Fruit fly (Drosophila melanogaster) whole organism, embryonic: ENCODE results near the gene CG32645.

ENCODE experiments used
- CG10321 ChIP-seq: fragments of 200-800 bp; sonication (Bioruptor generic); IDR thresholded peaks from 2 replicates; pipeline ENCODE4 v1.3.6; 2022; ENCODE audit warnings: missing biosample characterization, missing genetic modification characterization
- CG11696 ChIP-seq: fragments of 200-800 bp; sonication (Bioruptor generic); IDR thresholded peaks from 2 replicates; pipeline ENCODE4 v1.3.6; 2022; ENCODE audit warnings: missing biosample characterization, missing genetic modification characterization
- CG12155 ChIP-seq: fragments of 200-800 bp; sonication (Bioruptor generic); optimal IDR thresholded peaks from 3 replicates; lab custom pipeline; 2016; ENCODE audit warnings: missing biosample characterization, missing genetic modification characterization
- CG12769 ChIP-seq: fragments of 200-800 bp; sonication (Bioruptor generic); optimal IDR thresholded peaks from 2 replicates; lab custom pipeline; 2019; ENCODE audit warnings: missing biosample characterization, mild to moderate bottlenecking, missing genetic modification characterization, moderate library complexity
- CG14441 ChIP-seq: fragments of 200-800 bp; sonication (Bioruptor generic); IDR thresholded peaks from 2 replicates; pipeline ENCODE4 v1.3.6; 2022; ENCODE audit warnings: missing biosample characterization, missing genetic modification characterization
- CG1602 ChIP-seq: fragments of 200-800 bp; sonication (Bioruptor generic); optimal IDR thresholded peaks from 3 replicates; lab custom pipeline; 2016; ENCODE audit warnings: missing biosample characterization, missing genetic modification characterization
- CG18011 ChIP-seq: fragments of 200-800 bp; sonication (Bioruptor generic); optimal IDR thresholded peaks from 2 replicates; lab custom pipeline; 2017; ENCODE audit warnings: missing biosample characterization, missing genetic modification characterization, mild to moderate bottlenecking, moderate library complexity, missing genotype
- CG2116 ChIP-seq: fragments of 200-800 bp; sonication (Bioruptor generic); optimal IDR thresholded peaks from 3 replicates; lab custom pipeline; 2018; ENCODE audit warnings: missing biosample characterization, mild to moderate bottlenecking, missing genetic modification characterization
- CG31365 ChIP-seq: fragments of 200-800 bp; sonication (Bioruptor generic); optimal IDR thresholded peaks from 2 replicates; lab custom pipeline; 2018; ENCODE audit warnings: missing biosample characterization, mild to moderate bottlenecking, missing genetic modification characterization
- CG31441 ChIP-seq: fragments of 200-800 bp; sonication (Bioruptor generic); IDR thresholded peaks from 2 replicates; pipeline ENCODE4 v1.3.6; 2022; ENCODE audit warnings: missing biosample characterization, missing genetic modification characterization
- CG42726 ChIP-seq: fragments of 200-800 bp; sonication (Bioruptor generic); IDR thresholded peaks from 2 replicates; pipeline ENCODE4 v1.3.6; 2022; ENCODE audit warnings: missing biosample characterization, missing genetic modification characterization; ENCODE audit not compliant: partially characterized antibody
- CG4730 ChIP-seq: fragments of 200-800 bp; sonication (Bioruptor generic); IDR thresholded peaks from 2 replicates; pipeline ENCODE4 v1.3.6; 2022; ENCODE audit warnings: missing biosample characterization, missing genetic modification characterization
- CG6765 ChIP-seq: fragments of 200-800 bp; sonication (Bioruptor generic); optimal IDR thresholded peaks from 3 replicates; lab custom pipeline; 2017; ENCODE audit warnings: missing biosample characterization, mild to moderate bottlenecking, missing genetic modification characterization
- CG6791 ChIP-seq: fragments of 200-800 bp; sonication (Bioruptor generic); IDR thresholded peaks from 3 replicates; pipeline ENCODE4 v1.3.6; 2022; ENCODE audit warnings: missing biosample characterization, missing genetic modification characterization; ENCODE audit not compliant: partially characterized antibody
- CG7786 ChIP-seq: fragments of 200-800 bp; sonication (Bioruptor generic); optimal IDR thresholded peaks from 2 replicates; lab custom pipeline; 2016; ENCODE audit warnings: missing biosample characterization, missing genetic modification characterization
- CG8478 ChIP-seq: fragments of >200 bp; optimal IDR thresholded peaks from 2 replicates; lab custom pipeline; 2018
- Doc3 ChIP-seq: fragments of 200-800 bp; sonication (Bioruptor generic); IDR thresholded peaks from 3 replicates; pipeline ENCODE4 v1.3.6; 2022; ENCODE audit warnings: missing biosample characterization, missing genetic modification characterization; ENCODE audit not compliant: partially characterized antibody
- Fer1 ChIP-seq: fragments of 200-800 bp; sonication (Bioruptor generic); optimal IDR thresholded peaks from 2 replicates; lab custom pipeline; 2017; ENCODE audit warnings: missing biosample characterization, mild to moderate bottlenecking, missing genetic modification characterization
- Fer2 ChIP-seq: fragments of 200-800 bp; sonication (Bioruptor generic); optimal IDR thresholded peaks from 2 replicates; lab custom pipeline; 2018; ENCODE audit warnings: missing biosample characterization, mild to moderate bottlenecking, missing genetic modification characterization, moderate library complexity
- HmgD ChIP-seq: fragments of 200-800 bp; sonication (Bioruptor generic); optimal IDR thresholded peaks from 3 replicates; lab custom pipeline; 2016; ENCODE audit warnings: missing biosample characterization, missing genetic modification characterization
- MESR4 ChIP-seq: fragments of 200-800 bp; sonication (Bioruptor generic); optimal IDR thresholded peaks from 2 replicates; lab custom pipeline; 2018; ENCODE audit warnings: missing biosample characterization, mild to moderate bottlenecking, missing genetic modification characterization, moderate library complexity
- Max ChIP-seq: fragments of 200-800 bp; sonication (Bioruptor generic); optimal IDR thresholded peaks from 2 replicates; lab custom pipeline; 2016; ENCODE audit warnings: missing biosample characterization, mild to moderate bottlenecking, missing genetic modification characterization
- Nf-YB ChIP-seq: fragments of 200-800 bp; sonication (Bioruptor generic); optimal IDR thresholded peaks from 3 replicates; lab custom pipeline; 2019; ENCODE audit warnings: missing biosample characterization, mild to moderate bottlenecking, missing genetic modification characterization, moderate library complexity
- Opbp ChIP-seq: fragments of 200-800 bp; sonication (Bioruptor generic); IDR thresholded peaks from 3 replicates; pipeline ENCODE4 v1.3.6; 2022; ENCODE audit warnings: missing biosample characterization, missing genetic modification characterization; ENCODE audit not compliant: partially characterized antibody
- Ssrp ChIP-seq: fragments of 200-800 bp; sonication (Bioruptor generic); optimal IDR thresholded peaks from 2 replicates; lab custom pipeline; 2018; ENCODE audit warnings: missing biosample characterization, mild to moderate bottlenecking, missing genetic modification characterization, moderate library complexity
- bbx ChIP-seq: fragments of 200-800 bp; sonication (Bioruptor generic); IDR thresholded peaks from 2 replicates; pipeline ENCODE4 v1.3.6; 2022; ENCODE audit warnings: missing biosample characterization, missing genetic modification characterization; ENCODE audit not compliant: partially characterized antibody
- bcd ChIP-seq: fragments of 200-800 bp; sonication (Bioruptor generic); optimal IDR thresholded peaks from 2 replicates; lab custom pipeline; 2017; ENCODE audit warnings: missing biosample characterization, mild to moderate bottlenecking, missing genetic modification characterization
- bowl ChIP-seq: fragments of 200-800 bp; sonication (Bioruptor generic); IDR thresholded peaks from 2 replicates; pipeline ENCODE4 v1.3.6; 2022; ENCODE audit warnings: missing biosample characterization, missing genetic modification characterization
- chinmo ChIP-seq: fragments of 200-800 bp; sonication (Bioruptor generic); IDR thresholded peaks from 4 replicates; pipeline ENCODE4 v1.3.6; 2022; ENCODE audit warnings: missing biosample characterization, missing genetic modification characterization; ENCODE audit not compliant: partially characterized antibody
- crol ChIP-seq: fragments of 200-800 bp; sonication (Bioruptor generic); IDR thresholded peaks from 2 replicates; pipeline ENCODE4 v1.3.6; 2022; ENCODE audit warnings: missing biosample characterization, missing genetic modification characterization
- danr ChIP-seq: fragments of 200-800 bp; sonication (Bioruptor generic); IDR thresholded peaks from 2 replicates; pipeline ENCODE4 v1.3.6; 2022; ENCODE audit warnings: missing biosample characterization, missing genetic modification characterization
- dmrt11E ChIP-seq: fragments of 200-800 bp; sonication (Bioruptor generic); optimal IDR thresholded peaks from 3 replicates; lab custom pipeline; 2018; ENCODE audit warnings: missing biosample characterization, mild to moderate bottlenecking, missing genetic modification characterization, moderate library complexity
- hbn ChIP-seq: fragments of 200-800 bp; sonication (Bioruptor generic); IDR thresholded peaks from 2 replicates; pipeline ENCODE4 v1.3.6; 2022; ENCODE audit warnings: missing biosample characterization, missing genetic modification characterization; ENCODE audit not compliant: partially characterized antibody
- her ChIP-seq: fragments of 200-800 bp; sonication (Bioruptor generic); optimal IDR thresholded peaks from 2 replicates; lab custom pipeline; 2016; ENCODE audit warnings: missing biosample characterization, missing genetic modification characterization
- hth ChIP-seq: fragments of >200 bp; optimal IDR thresholded peaks from 2 replicates; lab custom pipeline; 2017; ENCODE audit warnings: inconsistent platforms
- jumu ChIP-seq: fragments of 200-800 bp; sonication (Bioruptor generic); optimal IDR thresholded peaks from 3 replicates; lab custom pipeline; 2016; ENCODE audit warnings: missing biosample characterization, missing genetic modification characterization
- kni ChIP-seq: fragments of 200-800 bp; sonication (Bioruptor generic); optimal IDR thresholded peaks from 3 replicates; lab custom pipeline; 2017; ENCODE audit warnings: mild to moderate bottlenecking, missing biosample characterization, missing genetic modification reagents, missing genetic modification characterization
- lola ChIP-seq, 3 experiments: fragments of >200 bp in 2 of 3; fragments of 200-800 bp in 1 of 3; sonication (Bioruptor generic) in 1 of 3; optimal IDR thresholded peaks; 2 replicates each; lab custom pipeline; 2017 to 2019; ENCODE audit warnings: missing biosample characterization in 3 of 3, missing genetic modification characterization in 3 of 3, mild to moderate bottlenecking in 1 of 3, moderate library complexity in 1 of 3
- mirr ChIP-seq: fragments of 200-800 bp; sonication (Bioruptor generic); optimal IDR thresholded peaks from 3 replicates; lab custom pipeline; 2018; ENCODE audit warnings: missing biosample characterization, mild to moderate bottlenecking, missing genetic modification characterization
- mld ChIP-seq: fragments of 200-800 bp; sonication (Bioruptor generic); IDR thresholded peaks from 3 replicates; pipeline ENCODE4 v1.3.6; 2022; ENCODE audit warnings: missing biosample characterization, missing genetic modification characterization; ENCODE audit not compliant: partially characterized antibody
- pan ChIP-seq, 4 experiments: fragments of >200 bp in 3 of 4; fragments of 200-800 bp in 1 of 4; sonication (Bioruptor generic) in 1 of 4; optimal IDR thresholded peaks in 3 of 4; IDR thresholded peaks in 1 of 4; 2 replicates each; pipeline versions ENCODE4 v1.3.6 to Lab custom; 2017 to 2022; ENCODE audit warnings: missing biosample characterization in 2 of 4, missing genetic modification characterization in 2 of 4, mixed read lengths in 1 of 4
- peb ChIP-seq: fragments of 200-800 bp; sonication (Bioruptor generic); IDR thresholded peaks from 2 replicates; pipeline ENCODE4 v1.3.6; 2022; ENCODE audit warnings: missing biosample characterization, missing genetic modification characterization
- prd ChIP-seq, 3 experiments: fragments of >200 bp in 2 of 3; fragments of 200-800 bp in 1 of 3; sonication (Bioruptor generic) in 1 of 3; optimal IDR thresholded peaks in 2 of 3; IDR thresholded peaks in 1 of 3; 2 replicates in 2 of 3; 3 replicates in 1 of 3; pipeline versions ENCODE4 v1.3.6 to Lab custom; 2017 to 2022; ENCODE audit warnings: missing biosample characterization in 1 of 3, missing genetic modification characterization in 1 of 3
- shn ChIP-seq: fragments of 200-800 bp; sonication (Bioruptor generic); optimal IDR thresholded peaks from 3 replicates; lab custom pipeline; 2016; ENCODE audit warnings: missing biosample characterization, missing genetic modification characterization
- sna ChIP-seq: fragments of 200-800 bp; sonication (Bioruptor generic); IDR thresholded peaks from 2 replicates; pipeline ENCODE4 v1.3.6; 2022; ENCODE audit warnings: missing biosample characterization, missing genetic modification characterization; ENCODE audit not compliant: partially characterized antibody
- ttk ChIP-seq: fragments of 200-800 bp; sonication (Bioruptor generic); IDR thresholded peaks from 2 replicates; pipeline ENCODE4 v2.1.2; 2022; ENCODE audit warnings: missing biosample characterization, missing genetic modification characterization
- unc-4 ChIP-seq: fragments of 200-800 bp; sonication (Bioruptor generic); IDR thresholded peaks from 2 replicates; pipeline ENCODE4 v1.3.6; 2022; ENCODE audit warnings: missing biosample characterization, missing genetic modification characterization; ENCODE audit not compliant: partially characterized antibody
- zen ChIP-seq: fragments of 200-800 bp; sonication (Bioruptor generic); optimal IDR thresholded peaks from 3 replicates; lab custom pipeline; 2018; ENCODE audit warnings: missing biosample characterization, mild to moderate bottlenecking, missing genetic modification characterization, moderate library complexity

The CG32645 gene

DNA sequence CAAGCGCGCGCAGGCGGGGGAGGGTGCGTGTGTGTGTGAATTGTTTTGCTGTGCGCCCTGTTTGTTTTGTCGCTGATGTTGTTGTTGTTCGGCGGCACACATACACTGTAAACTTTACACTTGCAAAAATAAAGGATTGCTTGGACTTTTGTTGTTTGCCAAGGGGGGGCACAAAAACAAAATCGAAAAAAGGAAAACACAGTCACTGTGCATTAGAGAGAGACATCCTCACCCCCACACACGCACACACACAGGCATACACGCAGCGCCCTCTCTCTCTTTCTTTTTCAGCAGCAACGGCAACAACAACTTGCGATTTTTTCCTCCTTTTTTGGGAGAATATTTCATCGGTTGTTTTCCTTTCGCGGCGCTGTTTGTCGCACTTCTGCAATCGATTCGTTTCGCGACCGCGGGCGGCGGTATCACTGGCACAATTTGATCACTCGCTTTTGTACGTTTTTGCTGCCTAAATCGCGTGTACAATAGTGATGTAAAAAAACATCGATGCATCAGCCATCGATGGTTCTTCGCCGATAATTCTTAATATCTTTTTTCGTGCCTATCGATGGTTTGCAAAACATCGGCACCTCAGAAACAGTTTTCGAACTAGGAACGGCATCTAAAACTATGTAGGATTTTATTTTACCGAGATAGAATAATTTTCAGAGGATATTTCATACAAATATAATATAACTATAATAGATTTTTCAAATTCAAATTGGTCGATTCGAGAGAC lies 48.9 kb upstream of the CG32645 start, which contains the start of gene hep (continued):
- TF ChIP-seq hth (lab: Kevin White, UChicago) (no peak), Fer1 (GFP tag; lab: Kevin White, UChicago) (no peak), mld (GFP tag; lab: Robert Waterston, UW) (peak; percentile 79; the same call in 2 of the 3 replicates), CG31365 (tag; lab: Kevin White, UChicago) (no peak), pan (optimal IDR thresholded peaks at IDR 0.05; lab: Kevin White, UChicago) (no peak), pan (GFP tag; optimal IDR thresholded peaks at IDR 0.05 in 1 of 2, IDR thresholded peaks at IDR 0.05 in 1 of 2) (no peak), peb (GFP tag; lab: Robert Waterston, UW) (no peak), CG6791 (peak; percentile 92), CG18011 (GFP tag; lab: Kevin White, UChicago) (no peak), shn (no peak), CG1602 (no peak), Nf-YB (GFP tag; lab: Kevin White, UChicago) (no peak), CG12769 (tag; lab: Kevin White, UChicago) (peak; percentile 2), unc-4 (GFP tag; lab: Robert Waterston, UW) (peak; percentile 76), hbn (GFP tag; lab: Robert Waterston, UW) (peak; percentile 72), danr (GFP tag; lab: Robert Waterston, UW) (no peak), HmgD (GFP tag; lab: Kevin White, UChicago) (no peak), lola (GFP tag; optimal IDR thresholded peaks at IDR 0.05; lab: Kevin White, UChicago) (no peak), CG31441 (GFP tag; lab: Robert Waterston, UW) (no peak), sna (peak; percentile 10; the same call in 1 of the 2 replicates), ttk (GFP tag; lab: Robert Waterston, UW) (no peak), MESR4 (GFP tag; lab: Kevin White, UChicago) (peak; percentile 83), CG6765 (GFP tag; lab: Kevin White, UChicago) (no peak), Opbp (GFP tag; lab: Robert Waterston, UW) (peak; percentile 93), CG2116 (GFP tag; lab: Kevin White, UChicago) (no peak), kni (GFP tag; lab: Kevin White, UChicago) (no peak), CG10321 (no peak), Doc3 (peak; percentile 65), zen (tag; lab: Kevin White, UChicago) (no peak), CG12155 (no peak), chinmo (GFP tag; lab: Robert Waterston, UW) (peak; percentile 95), CG4730 (GFP tag; lab: Robert Waterston, UW) (no peak), bowl (no peak), CG7786 (GFP tag; lab: Kevin White, UChicago) (no peak), Max (GFP tag; lab: Kevin White, UChicago) (no peak), CG11696 (GFP tag; lab: Robert Waterston, UW) (no peak), prd (optimal IDR thresholded peaks at IDR 0.05; lab: Kevin White, UChicago) (no peak), prd (GFP tag; IDR thresholded peaks at IDR 0.05; lab: Robert Waterston, UW) (no peak), bbx (GFP tag; lab: Robert Waterston, UW) (peak; percentile 89), bcd (no peak), crol (GFP tag; lab: Robert Waterston, UW) (peak; percentile 81), CG14441 (no peak), her (GFP tag; lab: Kevin White, UChicago) (no peak), CG42726 (GFP tag; lab: Robert Waterston, UW) (peak; percentile 90), dmrt11E (no peak), Fer2 (tag; lab: Kevin White, UChicago) (no peak), jumu (GFP tag; lab: Kevin White, UChicago) (no peak), mirr (GFP tag; lab: Kevin White, UChicago) (no peak), Ssrp (no peak), CG8478 (lab: Kevin White, UChicago) (peak; percentile 87)
